Fruit fly (Drosophila melanogaster) whole organism, embryonic: ENCODE results near the gene CG32537.

Experiments
- Abd-B ChIP-seq: fragments of 200-800 bp; sonication (Bioruptor generic); optimal IDR thresholded peaks from 2 replicates; lab custom pipeline; 2018; ENCODE audit warnings: missing biosample characterization, mild to moderate bottlenecking, missing genetic modification characterization, moderate library complexity
- Bdp1 ChIP-seq: fragments of 200-800 bp; sonication (Bioruptor generic); optimal IDR thresholded peaks from 3 replicates; lab custom pipeline; 2016; ENCODE audit warnings: missing biosample characterization, missing genetic modification characterization
- CG11093 ChIP-seq: fragments of 200-800 bp; sonication (Bioruptor generic); IDR thresholded peaks from 3 replicates; pipeline ENCODE4 v1.3.6; 2022; ENCODE audit warnings: missing biosample characterization, missing genetic modification characterization
- CG11723 ChIP-seq: fragments of 200-800 bp; sonication (Bioruptor generic); optimal IDR thresholded peaks from 2 replicates; lab custom pipeline; 2017; ENCODE audit warnings: missing biosample characterization, mild to moderate bottlenecking, missing genetic modification characterization
- CG12071 ChIP-seq: fragments of 200-800 bp; sonication (Bioruptor generic); optimal IDR thresholded peaks from 3 replicates; lab custom pipeline; 2018; ENCODE audit warnings: missing biosample characterization, mild to moderate bottlenecking, missing genetic modification characterization
- CG12391 ChIP-seq: fragments of 200-800 bp; sonication (Bioruptor generic); optimal IDR thresholded peaks from 3 replicates; lab custom pipeline; 2018; ENCODE audit warnings: missing biosample characterization, mild to moderate bottlenecking, missing genetic modification characterization, moderate library complexity
- CG14014 ChIP-seq: fragments of 200-800 bp; sonication (Bioruptor generic); IDR thresholded peaks from 2 replicates; pipeline ENCODE4 v1.3.6; 2022; ENCODE audit warnings: missing biosample characterization, missing genetic modification characterization
- CG16863 ChIP-seq: fragments of 200-800 bp; sonication (Bioruptor generic); optimal IDR thresholded peaks from 3 replicates; lab custom pipeline; 2016; ENCODE audit warnings: missing biosample characterization, missing genetic modification characterization
- CG17361 ChIP-seq: fragments of 200-800 bp; sonication (Bioruptor generic); IDR thresholded peaks from 3 replicates; pipeline ENCODE4 v1.3.6; 2022; ENCODE audit warnings: missing biosample characterization, missing genetic modification characterization
- CG2202 ChIP-seq: fragments of 200-800 bp; sonication (Bioruptor generic); optimal IDR thresholded peaks from 2 replicates; lab custom pipeline; 2018; ENCODE audit warnings: missing biosample characterization, mild to moderate bottlenecking, missing genetic modification characterization
- CG2875 ChIP-seq: fragments of 200-800 bp; sonication (Bioruptor generic); optimal IDR thresholded peaks from 2 replicates; lab custom pipeline; 2017; ENCODE audit warnings: missing biosample characterization, mild to moderate bottlenecking, missing genetic modification characterization, missing genetic modification reagents
- CG31388 ChIP-seq: fragments of 200-800 bp; sonication (Bioruptor generic); optimal IDR thresholded peaks from 2 replicates; lab custom pipeline; 2016; ENCODE audit warnings: missing biosample characterization, missing genetic modification characterization
- CG3281 ChIP-seq: fragments of 200-800 bp; sonication (Bioruptor generic); optimal IDR thresholded peaks from 3 replicates; lab custom pipeline; 2017; ENCODE audit warnings: missing biosample characterization, mild to moderate bottlenecking, missing genetic modification characterization
- CG3995 ChIP-seq: fragments of 200-800 bp; sonication (Bioruptor generic); optimal IDR thresholded peaks from 3 replicates; lab custom pipeline; 2016; ENCODE audit warnings: missing biosample characterization, missing genetic modification characterization
- CG4730 ChIP-seq: fragments of 200-800 bp; sonication (Bioruptor generic); IDR thresholded peaks from 2 replicates; pipeline ENCODE4 v1.3.6; 2022; ENCODE audit warnings: missing biosample characterization, missing genetic modification characterization
- CG4820 ChIP-seq: fragments of 200-800 bp; sonication (Bioruptor generic); optimal IDR thresholded peaks from 3 replicates; lab custom pipeline; 2016; ENCODE audit warnings: missing biosample characterization, missing genetic modification characterization
- CG5245 ChIP-seq: fragments of 200-800 bp; sonication (Bioruptor generic); optimal IDR thresholded peaks from 3 replicates; lab custom pipeline; 2016; ENCODE audit warnings: missing biosample characterization, missing genetic modification characterization
- CG6689 ChIP-seq: fragments of 200-800 bp; sonication (Bioruptor generic); IDR thresholded peaks from 2 replicates; pipeline ENCODE4 v1.3.6; 2022; ENCODE audit warnings: missing biosample characterization, missing genetic modification characterization
- CG7372 ChIP-seq: fragments of 200-800 bp; sonication (Bioruptor generic); IDR thresholded peaks from 2 replicates; pipeline ENCODE4 v1.3.6; 2022; ENCODE audit warnings: missing biosample characterization, missing genetic modification characterization
- CG7928 ChIP-seq: fragments of 200-800 bp; sonication (Bioruptor generic); optimal IDR thresholded peaks from 2 replicates; lab custom pipeline; 2017; ENCODE audit warnings: missing biosample characterization, mild to moderate bottlenecking, missing genetic modification characterization
- CG8290 ChIP-seq, 3 experiments: fragments of 200-800 bp; sonication (Bioruptor generic); optimal IDR thresholded peaks; 2 replicates each; lab custom pipeline; 2016 to 2019; ENCODE audit warnings: missing biosample characterization in 3 of 3, missing genetic modification characterization in 3 of 3, mild to moderate bottlenecking in 2 of 3, moderate library complexity in 1 of 3
- CG9609 ChIP-seq: fragments of 200-800 bp; sonication (Bioruptor generic); optimal IDR thresholded peaks from 3 replicates; lab custom pipeline; 2016; ENCODE audit warnings: missing biosample characterization, missing genetic modification characterization
- Camta ChIP-seq: fragments of 200-800 bp; sonication (Bioruptor generic); optimal IDR thresholded peaks from 2 replicates; lab custom pipeline; 2016; ENCODE audit warnings: missing biosample characterization, missing genetic modification characterization
- Dfd ChIP-seq, 2 experiments: fragments of >200 bp; optimal IDR thresholded peaks; 2 replicates each; lab custom pipeline; 2017; ENCODE audit warnings: missing biosample characterization in 2 of 2, missing genetic modification characterization in 2 of 2
- Dip2 ChIP-seq: fragments of 200-800 bp; sonication (Bioruptor generic); IDR thresholded peaks from 2 replicates; pipeline ENCODE4 v1.3.6; 2022; ENCODE audit warnings: missing biosample characterization, missing genetic modification characterization
- H15 ChIP-seq: fragments of 200-800 bp; sonication (Bioruptor generic); IDR thresholded peaks from 3 replicates; pipeline ENCODE4 v1.3.6; 2022; ENCODE audit warnings: missing biosample characterization, missing genetic modification characterization
- HmgZ ChIP-seq: fragments of 200-800 bp; sonication (Bioruptor generic); optimal IDR thresholded peaks from 2 replicates; lab custom pipeline; 2018; ENCODE audit warnings: missing biosample characterization, mild to moderate bottlenecking, missing genetic modification characterization
- Hsf ChIP-seq: fragments of 200-800 bp; sonication (Bioruptor generic); optimal IDR thresholded peaks from 3 replicates; lab custom pipeline; 2016; ENCODE audit warnings: missing biosample characterization, missing genetic modification characterization
- MBD-R2 ChIP-seq: fragments of 200-800 bp; sonication (Bioruptor generic); IDR thresholded peaks from 2 replicates; pipeline ENCODE4 v1.3.6; 2022; ENCODE audit warnings: missing biosample characterization, missing genetic modification characterization
- NfI ChIP-seq: fragments of 200-800 bp; sonication (Bioruptor generic); optimal IDR thresholded peaks from 3 replicates; lab custom pipeline; 2018; ENCODE audit warnings: missing biosample characterization, mild to moderate bottlenecking, missing genetic modification characterization, moderate library complexity
- Rfx ChIP-seq: fragments of 200-800 bp; sonication (Bioruptor generic); IDR thresholded peaks from 2 replicates; pipeline ENCODE4 v1.3.6; 2022; ENCODE audit warnings: missing biosample characterization, missing genetic modification characterization
- Six4 ChIP-seq: fragments of 200-800 bp; sonication (Bioruptor generic); optimal IDR thresholded peaks from 2 replicates; lab custom pipeline; 2016; ENCODE audit warnings: missing biosample characterization, missing genetic modification characterization
- Spps ChIP-seq: fragments of 200-800 bp; sonication (Bioruptor generic); optimal IDR thresholded peaks from 2 replicates; lab custom pipeline; 2018; ENCODE audit warnings: missing biosample characterization, mild to moderate bottlenecking, missing genetic modification characterization
- Vsx1 ChIP-seq: fragments of 200-800 bp; sonication (Bioruptor generic); optimal IDR thresholded peaks from 2 replicates; lab custom pipeline; 2017; ENCODE audit warnings: missing biosample characterization, mild to moderate bottlenecking, missing genetic modification characterization, missing genetic modification reagents
- ap ChIP-seq: fragments of 200-800 bp; sonication (Bioruptor generic); IDR thresholded peaks from 2 replicates; pipeline ENCODE4 v1.3.6; 2022; ENCODE audit warnings: missing biosample characterization, missing genetic modification characterization
- ash1 ChIP-seq: fragments of 200-800 bp; sonication (Bioruptor generic); optimal IDR thresholded peaks from 2 replicates; lab custom pipeline; 2018; ENCODE audit warnings: missing biosample characterization, mild to moderate bottlenecking, missing genetic modification characterization
- bigmax ChIP-seq: fragments of 200-800 bp; sonication (Bioruptor generic); optimal IDR thresholded peaks from 2 replicates; lab custom pipeline; 2018; ENCODE audit warnings: missing biosample characterization, mild to moderate bottlenecking, missing genetic modification characterization
- cad ChIP-seq: fragments of >200 bp; optimal IDR thresholded peaks from 2 replicates; lab custom pipeline; 2017; ENCODE audit warnings: missing biosample characterization, missing genetic modification characterization
- cg ChIP-seq: fragments of 200-800 bp; sonication (Bioruptor generic); optimal IDR thresholded peaks from 3 replicates; lab custom pipeline; 2019; ENCODE audit warnings: missing biosample characterization, mild to moderate bottlenecking, missing genetic modification characterization, moderate library complexity
- da ChIP-seq: fragments of 200-800 bp; sonication (Bioruptor generic); optimal IDR thresholded peaks from 2 replicates; lab custom pipeline; 2016; ENCODE audit warnings: missing biosample characterization, missing genetic modification characterization
- dan ChIP-seq: fragments of 200-800 bp; sonication (Bioruptor generic); IDR thresholded peaks from 2 replicates; pipeline ENCODE4 v1.3.6; 2022; ENCODE audit warnings: missing biosample characterization, missing genetic modification characterization
- dpn ChIP-seq, 2 experiments: fragments of 200-800 bp; sonication (Bioruptor generic); optimal IDR thresholded peaks; 3 replicates each; lab custom pipeline; 2016; ENCODE audit warnings: missing biosample characterization in 2 of 2, missing genetic modification characterization in 2 of 2
- ftz-f1 ChIP-seq: fragments of 200-800 bp; sonication (Bioruptor generic); optimal IDR thresholded peaks from 2 replicates; lab custom pipeline; 2016; ENCODE audit warnings: missing biosample characterization, missing genetic modification characterization
- maf-S ChIP-seq: fragments of 200-800 bp; sonication (Bioruptor generic); optimal IDR thresholded peaks from 2 replicates; lab custom pipeline; 2016; ENCODE audit warnings: missing biosample characterization, missing genetic modification characterization
- peb ChIP-seq: fragments of 200-800 bp; sonication (Bioruptor generic); IDR thresholded peaks from 2 replicates; pipeline ENCODE4 v1.3.6; 2022; ENCODE audit warnings: missing biosample characterization, missing genetic modification characterization
- pnt ChIP-seq: fragments of 200-800 bp; sonication (Bioruptor generic); optimal IDR thresholded peaks from 3 replicates; lab custom pipeline; 2016; ENCODE audit warnings: missing biosample characterization, missing genetic modification characterization
- run ChIP-seq: fragments of 200-800 bp; sonication (Bioruptor generic); optimal IDR thresholded peaks from 3 replicates; lab custom pipeline; 2018; ENCODE audit warnings: missing biosample characterization, mild to moderate bottlenecking, missing genetic modification characterization
- trem ChIP-seq: fragments of 200-800 bp; optimal IDR thresholded peaks from 3 replicates; lab custom pipeline; 2019; ENCODE audit warnings: missing biosample characterization, mild to moderate bottlenecking, missing genetic modification characterization, moderate library complexity
- vnd ChIP-seq: fragments of 200-800 bp; sonication (Bioruptor generic); IDR thresholded peaks from 3 replicates; pipeline ENCODE4 v1.3.6; 2022; ENCODE audit warnings: missing biosample characterization, missing genetic modification characterization; ENCODE audit not compliant: partially characterized antibody
- yki ChIP-seq: fragments of >200 bp; optimal IDR thresholded peaks from 3 replicates; lab custom pipeline; 2018

CG32537 gene

dm6 chrX:19307810-19308456 lies 31.6 kb upstream of the CG32537 start, which contains the start of gene CG8051 (continued):
- TF ChIP-seq vnd (GFP tag; lab: Robert Waterston, UW) (no peak), Six4 (GFP tag; lab: Kevin White, UChicago) (no peak), HmgZ (tag; lab: Kevin White, UChicago) (peak; percentile 19)
- TF ChIP-seq, all 482 proteins: peak for 131

- TF ChIP-seq CG2202 (tag; lab: Kevin White, UChicago) (no peak), CG12391 (tag; lab: Kevin White, UChicago) (no peak), ash1 (GFP tag; lab: Kevin White, UChicago) (peak; percentile 13), CG5245 (GFP tag; lab: Kevin White, UChicago) (no peak), CG11723 (GFP tag; lab: Kevin White, UChicago) (no peak), H15 (GFP tag; lab: Robert Waterston, UW) (no peak), CG11093 (GFP tag; lab: Robert Waterston, UW) (no peak), peb (GFP tag; lab: Robert Waterston, UW) (no peak), Spps (tag; lab: Kevin White, UChicago) (no peak), da (GFP tag; lab: Kevin White, UChicago) (no peak), ap (GFP tag; lab: Robert Waterston, UW) (no peak), CG14014 (GFP tag; lab: Robert Waterston, UW) (no peak), CG31388 (GFP tag; lab: Kevin White, UChicago) (no peak), trem (tag; lab: Kevin White, UChicago) (no peak), CG6689 (no peak), Vsx1 (GFP tag; lab: Kevin White, UChicago) (no peak), pnt (GFP tag; lab: Kevin White, UChicago) (no peak), Hsf (GFP tag; lab: Kevin White, UChicago) (no peak), CG17361 (GFP tag; lab: Robert Waterston, UW) (no peak), MBD-R2 (no peak), CG16863 (GFP tag; lab: Kevin White, UChicago) (no peak), CG7372 (no peak), CG12071 (peak; percentile 72), ftz-f1 (GFP tag; lab: Kevin White, UChicago) (no peak), CG8290 (GFP tag; optimal IDR thresholded peaks at IDR 0.05; lab: Kevin White, UChicago) (no peak), CG8290 (tag; optimal IDR thresholded peaks at IDR 0.05; lab: Kevin White, UChicago) (peak in 1 of 2 experiments; percentile 76), Camta (GFP tag; lab: Kevin White, UChicago) (no peak), Bdp1 (no peak), dpn (GFP tag; optimal IDR thresholded peaks at IDR 0.05; lab: Kevin White, UChicago) (no peak), maf-S (GFP tag; lab: Kevin White, UChicago) (no peak), yki (lab: Kevin White, UChicago) (no peak), bigmax (GFP tag; lab: Kevin White, UChicago) (no peak), CG4820 (no peak), CG4730 (GFP tag; lab: Robert Waterston, UW) (no peak), CG2875 (GFP tag; lab: Kevin White, UChicago) (no peak), Rfx (GFP tag; lab: Robert Waterston, UW) (0 out of 2 replicates have a peak, but pooled peaks have one; percentile 25), Dip2 (GFP tag; lab: Robert Waterston, UW) (no peak), cg (GFP tag; lab: Kevin White, UChicago) (no peak), HmgZ (tag; lab: Kevin White, UChicago) (peak; percentile 1), NfI (no peak), CG3995 (GFP tag; lab: Kevin White, UChicago) (no peak), CG7928 (no peak), run (tag; lab: Kevin White, UChicago) (no peak), Dfd (GFP tag; optimal IDR thresholded peaks at IDR 0.05; lab: Kevin White, UChicago) (no peak), cad (GFP tag; lab: Kevin White, UChicago) (no peak), Abd-B (GFP tag; lab: Kevin White, UChicago) (no peak), CG9609 (GFP tag; lab: Kevin White, UChicago) (no peak), CG3281 (GFP tag; lab: Kevin White, UChicago) (peak; percentile 50), dan (no peak)
These were observed 30.2 kb upstream of the CG32537 start for dm6 chrX:19306531-19306930.
